Fruit fly (Drosophila melanogaster) whole organism, wandering third instar larva: Measurements from ENCODE around the gene CadN2.

ENCODE experiments used
- Abd-B ChIP-seq: fragments of >200 bp; optimal IDR thresholded peaks from 2 replicates; lab custom pipeline; 2017; ENCODE audit warnings: missing biosample characterization, missing genetic modification characterization
- CG32264 ChIP-seq: fragments of 200-800 bp; sonication (Bioruptor generic); optimal IDR thresholded peaks from 2 replicates; lab custom pipeline; 2016; ENCODE audit warnings: missing biosample characterization, missing genetic modification characterization
- CG9705 ChIP-seq: fragments of 200-800 bp; sonication (Bioruptor generic); optimal IDR thresholded peaks from 2 replicates; lab custom pipeline; 2018; ENCODE audit warnings: missing biosample characterization, mild to moderate bottlenecking, missing genetic modification characterization
- CrebA ChIP-seq: fragments of 200-800 bp; sonication (Bioruptor generic); optimal IDR thresholded peaks from 2 replicates; lab custom pipeline; 2016; ENCODE audit warnings: missing biosample characterization, mild to moderate bottlenecking, missing genetic modification characterization, borderline replicate concordance
- Dfd ChIP-seq: fragments of >200 bp; optimal IDR thresholded peaks from 2 replicates; lab custom pipeline; 2017; ENCODE audit warnings: missing biosample characterization, missing genetic modification characterization
- Dif ChIP-seq: fragments of 200-275, 200-300 bp; sonication (Bioruptor generic); optimal IDR thresholded peaks from 2 replicates; lab custom pipeline; 2018; ENCODE audit warnings: missing biosample characterization, missing genetic modification characterization; ENCODE audit not compliant: partially characterized antibody
- GATAd ChIP-seq: sonication (Bioruptor generic); optimal IDR thresholded peaks from 2 replicates; lab custom pipeline; 2016; ENCODE audit warnings: missing biosample characterization, missing genetic modification characterization
- HLH106 ChIP-seq: fragments of 200-800 bp; optimal IDR thresholded peaks from 3 replicates; lab custom pipeline; 2019; ENCODE audit warnings: missing biosample characterization, mild to moderate bottlenecking, missing genetic modification characterization, moderate library complexity
- Hnf4 ChIP-seq: fragments of 200-800 bp; sonication (Bioruptor generic); optimal IDR thresholded peaks from 2 replicates; lab custom pipeline; 2016; ENCODE audit warnings: missing biosample characterization, mild to moderate bottlenecking, missing genetic modification characterization
- Hr78 ChIP-seq: fragments of >200 bp; optimal IDR thresholded peaks from 2 replicates; lab custom pipeline; 2017; ENCODE audit warnings: missing biosample characterization, missing genetic modification characterization
- Hr83 ChIP-seq: fragments of 200-300 bp; sonication (Bioruptor generic); optimal IDR thresholded peaks from 2 replicates; lab custom pipeline; 2016; ENCODE audit warnings: missing biosample characterization, mild to moderate bottlenecking, missing genetic modification characterization, moderate library complexity; ENCODE audit not compliant: poor library complexity, severe bottlenecking
- Jra ChIP-seq: sonication (Bioruptor generic); optimal IDR thresholded peaks from 2 replicates; lab custom pipeline; 2016; ENCODE audit warnings: missing biosample characterization, missing genetic modification characterization
- Mio ChIP-seq: sonication (Bioruptor generic); optimal IDR thresholded peaks from 2 replicates; lab custom pipeline; 2016; ENCODE audit warnings: missing biosample characterization, missing genetic modification characterization
- Myc ChIP-seq: fragments of >200 bp; optimal IDR thresholded peaks from 2 replicates; lab custom pipeline; 2017
- N ChIP-seq: fragments of >200 bp; optimal IDR thresholded peaks from 2 replicates; lab custom pipeline; 2018; ENCODE audit warnings: missing biosample characterization, missing external identifiers, missing genetic modification characterization
- OdsH ChIP-seq: fragments of 200-800 bp; sonication (Bioruptor generic); optimal IDR thresholded peaks from 2 replicates; lab custom pipeline; 2016; ENCODE audit warnings: missing biosample characterization, mild to moderate bottlenecking, missing genetic modification characterization
- Rel ChIP-seq, 2 experiments: fragments of 200-800 bp; sonication (Bioruptor generic) in 1 of 2; optimal IDR thresholded peaks; 2 replicates in 1 of 2; 3 replicates in 1 of 2; lab custom pipeline; 2016 to 2019; ENCODE audit warnings: mild to moderate bottlenecking in 2 of 2, missing biosample characterization in 2 of 2, missing genetic modification characterization in 2 of 2, moderate library complexity in 1 of 2
- Sp1 ChIP-seq: fragments of 200-800 bp; sonication (Bioruptor generic); optimal IDR thresholded peaks from 3 replicates; lab custom pipeline; 2019; ENCODE audit warnings: missing biosample characterization, mild to moderate bottlenecking, missing genetic modification characterization, moderate library complexity
- Vsx2 ChIP-seq: fragments of 200-300, 225-300 bp; sonication (Bioruptor generic); optimal IDR thresholded peaks from 2 replicates; lab custom pipeline; 2018; ENCODE audit warnings: missing biosample characterization, missing genetic modification characterization; ENCODE audit not compliant: partially characterized antibody
- br ChIP-seq: fragments of 200-800 bp; sonication (Bioruptor generic); optimal IDR thresholded peaks from 2 replicates; lab custom pipeline; 2016; ENCODE audit warnings: missing biosample characterization, missing genetic modification characterization
- brk ChIP-seq: fragments of 200-800 bp; sonication (Bioruptor generic); optimal IDR thresholded peaks from 2 replicates; lab custom pipeline; 2016; ENCODE audit warnings: missing biosample characterization, mild to moderate bottlenecking, missing genetic modification characterization
- dl ChIP-seq, 2 experiments: fragments of 175-275, 200-275 bp in 1 of 2; fragments of 200-275 bp in 1 of 2; sonication (Bioruptor generic); optimal IDR thresholded peaks; lab custom pipeline; 2018; ENCODE audit warnings: mild to moderate bottlenecking in 2 of 2, missing biosample characterization in 2 of 2, missing genetic modification characterization in 2 of 2, moderate library complexity in 2 of 2; ENCODE audit not compliant: partially characterized antibody in 2 of 2, insufficient read depth in 1 of 2
- dmrt93B ChIP-seq: fragments of 200-800 bp; sonication (Bioruptor generic); optimal IDR thresholded peaks from 2 replicates; lab custom pipeline; 2018; ENCODE audit warnings: missing biosample characterization, mild to moderate bottlenecking, missing genetic modification characterization
- dsf ChIP-seq: sonication (Bioruptor generic); optimal IDR thresholded peaks from 2 replicates; lab custom pipeline; 2016; ENCODE audit warnings: missing biosample characterization, missing genetic modification characterization, borderline replicate concordance
- ey ChIP-seq: fragments of 200-800 bp; sonication (Bioruptor generic); optimal IDR thresholded peaks from 2 replicates; lab custom pipeline; 2016; ENCODE audit warnings: missing biosample characterization, missing genetic modification characterization
- foxo ChIP-seq, 2 experiments: fragments of 200-800 bp; sonication (Bioruptor generic); optimal IDR thresholded peaks; 2 replicates in 1 of 2; 3 replicates in 1 of 2; lab custom pipeline; 2016 to 2017; ENCODE audit warnings: missing biosample characterization in 2 of 2, missing genetic modification characterization in 2 of 2
- fru ChIP-seq: fragments of 200-800 bp; sonication (Bioruptor generic); optimal IDR thresholded peaks from 3 replicates; lab custom pipeline; 2016; ENCODE audit warnings: missing biosample characterization, mild to moderate bottlenecking, missing genetic modification characterization
- h ChIP-seq: fragments of 200-800 bp; sonication (Bioruptor generic); optimal IDR thresholded peaks from 3 replicates; lab custom pipeline; 2016; ENCODE audit warnings: missing biosample characterization, mild to moderate bottlenecking, missing genetic modification characterization
- jim ChIP-seq: fragments of 175-275, 200-325 bp; sonication (Bioruptor generic); optimal IDR thresholded peaks from 2 replicates; lab custom pipeline; 2016; ENCODE audit warnings: missing biosample characterization, mild to moderate bottlenecking, missing genetic modification characterization
- lola ChIP-seq: fragments of >200 bp; optimal IDR thresholded peaks from 2 replicates; lab custom pipeline; 2017; ENCODE audit warnings: missing biosample characterization, missing genetic modification characterization
- pan ChIP-seq: fragments of >200 bp; optimal IDR thresholded peaks from 2 replicates; lab custom pipeline; 2017
- psq ChIP-seq: fragments of 200-800 bp; sonication (Bioruptor generic); optimal IDR thresholded peaks from 3 replicates; lab custom pipeline; 2017; ENCODE audit warnings: missing biosample characterization, mild to moderate bottlenecking, missing genetic modification characterization, moderate library complexity
- rgr ChIP-seq: fragments of 200-800 bp; sonication (Bioruptor generic); optimal IDR thresholded peaks from 3 replicates; lab custom pipeline; 2016; ENCODE audit warnings: missing biosample characterization, mild to moderate bottlenecking, missing genetic modification characterization
- sage ChIP-seq: fragments of 200-800 bp; sonication (Bioruptor generic); optimal IDR thresholded peaks from 2 replicates; lab custom pipeline; 2016; ENCODE audit warnings: missing biosample characterization, mild to moderate bottlenecking, missing genetic modification characterization
- sv ChIP-seq: fragments of 200-800 bp; sonication (Bioruptor generic); optimal IDR thresholded peaks from 3 replicates; lab custom pipeline; 2016; ENCODE audit warnings: missing biosample characterization, missing genetic modification characterization
- tai ChIP-seq: sonication (Bioruptor generic); optimal IDR thresholded peaks from 2 replicates; lab custom pipeline; 2016; ENCODE audit warnings: missing biosample characterization, missing genetic modification characterization
- usp ChIP-seq: fragments of >200 bp; optimal IDR thresholded peaks from 2 replicates; lab custom pipeline; 2017; ENCODE audit warnings: missing biosample characterization, missing genetic modification characterization
- woc ChIP-seq: sonication (Bioruptor generic); optimal IDR thresholded peaks from 2 replicates; lab custom pipeline; 2016; ENCODE audit warnings: missing biosample characterization, mild to moderate bottlenecking, missing genetic modification characterization

CadN2 gene

dm6 chr2L:17751220-17751619 lies 123.8 kb downstream of the CadN2 start:
- TF ChIP-seq Dfd (no peak), Jra (GFP tag; lab: Kevin White, UChicago) (no peak), Dif (no peak), Hnf4 (GFP tag; lab: Kevin White, UChicago) (no peak), br (GFP tag; lab: Kevin White, UChicago) (no peak), Rel (GFP tag; optimal IDR thresholded peaks at IDR 0.05; lab: Kevin White, UChicago) (no peak), Rel (tag; optimal IDR thresholded peaks at IDR 0.05; lab: Kevin White, UChicago) (no peak), sage (no peak), CG32264 (GFP tag; lab: Kevin White, UChicago) (no peak), OdsH (no peak), dmrt93B (GFP tag; lab: Kevin White, UChicago) (no peak), dsf (no peak), Mio (GFP tag; lab: Kevin White, UChicago) (no peak), foxo (GFP tag; optimal IDR thresholded peaks at IDR 0.05; lab: Kevin White, UChicago) (no peak), psq (GFP tag; lab: Kevin White, UChicago) (no peak), usp (GFP tag; lab: Kevin White, UChicago) (no peak)
- TF ChIP-seq, all 38 proteins: peak for 0

DNA sequence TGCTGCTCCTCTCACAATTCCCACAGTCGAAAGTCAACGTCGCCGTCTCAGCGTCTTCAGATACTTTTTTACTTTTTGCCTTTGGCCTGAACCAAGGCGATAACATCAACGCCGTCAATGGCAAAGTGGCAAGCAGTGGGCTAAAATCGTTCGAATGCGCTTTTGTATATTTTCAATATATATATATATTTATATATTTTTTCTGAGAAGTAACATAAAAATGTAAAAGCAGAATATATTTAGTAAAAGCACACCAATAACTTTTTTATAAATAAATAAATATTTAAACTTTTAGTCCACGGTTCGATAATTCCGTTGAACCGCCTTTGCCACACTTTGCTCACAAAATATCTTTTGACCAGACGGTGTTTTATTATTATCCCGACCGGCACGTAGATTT lies 124.9 kb downstream of the CadN2 start:
- TF ChIP-seq Rel (GFP tag; optimal IDR thresholded peaks at IDR 0.05; lab: Kevin White, UChicago) (no peak), Rel (tag; optimal IDR thresholded peaks at IDR 0.05; lab: Kevin White, UChicago) (no peak), ey (GFP tag; lab: Kevin White, UChicago) (no peak), Vsx2 (GFP tag; lab: Kevin White, UChicago) (no peak), fru (GFP tag; lab: Kevin White, UChicago) (peak; percentile 53), sage (peak; percentile 34), OdsH (peak; percentile 70), foxo (GFP tag; optimal IDR thresholded peaks at IDR 0.05; lab: Kevin White, UChicago) (peak in 1 of 2 experiments; percentile 51), Mio (GFP tag; lab: Kevin White, UChicago) (no peak), CG32264 (GFP tag; lab: Kevin White, UChicago) (no peak), h (GFP tag; lab: Kevin White, UChicago) (peak; percentile 42), sv (GFP tag; lab: Kevin White, UChicago) (no peak), lola (GFP tag; lab: Kevin White, UChicago) (no peak), Jra (GFP tag; lab: Kevin White, UChicago) (no peak), CrebA (GFP tag; lab: Kevin White, UChicago) (no peak), dl (GFP tag; optimal IDR thresholded peaks at IDR 0.05; lab: Kevin White, UChicago; ENCODE audit: insufficient read depth in 1 of 2, partially characterized antibody in 2 of 2) (no peak), Abd-B (GFP tag; lab: Kevin White, UChicago) (no peak), pan (lab: Kevin White, UChicago) (no peak), Hr78 (GFP tag; lab: Kevin White, UChicago) (no peak), brk (GFP tag; lab: Kevin White, UChicago) (peak; percentile 28), Hr83 (GFP tag; lab: Kevin White, UChicago) (no peak), Sp1 (GFP tag; lab: Kevin White, UChicago) (peak; percentile 51), Hnf4 (GFP tag; lab: Kevin White, UChicago) (no peak), tai (GFP tag; lab: Kevin White, UChicago) (no peak), Dfd (no peak), br (GFP tag; lab: Kevin White, UChicago) (no peak), GATAd (GFP tag; lab: Kevin White, UChicago) (no peak), dmrt93B (GFP tag; lab: Kevin White, UChicago) (peak; percentile 35), HLH106 (tag; lab: Kevin White, UChicago) (peak; percentile 60), psq (GFP tag; lab: Kevin White, UChicago) (peak; percentile 72), usp (GFP tag; lab: Kevin White, UChicago) (no peak), CG9705 (GFP tag; lab: Kevin White, UChicago) (no peak), rgr (GFP tag; lab: Kevin White, UChicago) (peak; percentile 67), jim (no peak), woc (peak; percentile 5), dsf (no peak), Dif (no peak), Myc (lab: Kevin White, UChicago) (no peak), N (GFP tag; lab: Kevin White, UChicago) (no peak)
